Worm (Caenorhabditis elegans): ENCODE measurements around the gene orc-5.
A peak's percentile ranks its signal among the peaks of the same experiment; 100 is the strongest.

The orc-5 gene

DNA sequence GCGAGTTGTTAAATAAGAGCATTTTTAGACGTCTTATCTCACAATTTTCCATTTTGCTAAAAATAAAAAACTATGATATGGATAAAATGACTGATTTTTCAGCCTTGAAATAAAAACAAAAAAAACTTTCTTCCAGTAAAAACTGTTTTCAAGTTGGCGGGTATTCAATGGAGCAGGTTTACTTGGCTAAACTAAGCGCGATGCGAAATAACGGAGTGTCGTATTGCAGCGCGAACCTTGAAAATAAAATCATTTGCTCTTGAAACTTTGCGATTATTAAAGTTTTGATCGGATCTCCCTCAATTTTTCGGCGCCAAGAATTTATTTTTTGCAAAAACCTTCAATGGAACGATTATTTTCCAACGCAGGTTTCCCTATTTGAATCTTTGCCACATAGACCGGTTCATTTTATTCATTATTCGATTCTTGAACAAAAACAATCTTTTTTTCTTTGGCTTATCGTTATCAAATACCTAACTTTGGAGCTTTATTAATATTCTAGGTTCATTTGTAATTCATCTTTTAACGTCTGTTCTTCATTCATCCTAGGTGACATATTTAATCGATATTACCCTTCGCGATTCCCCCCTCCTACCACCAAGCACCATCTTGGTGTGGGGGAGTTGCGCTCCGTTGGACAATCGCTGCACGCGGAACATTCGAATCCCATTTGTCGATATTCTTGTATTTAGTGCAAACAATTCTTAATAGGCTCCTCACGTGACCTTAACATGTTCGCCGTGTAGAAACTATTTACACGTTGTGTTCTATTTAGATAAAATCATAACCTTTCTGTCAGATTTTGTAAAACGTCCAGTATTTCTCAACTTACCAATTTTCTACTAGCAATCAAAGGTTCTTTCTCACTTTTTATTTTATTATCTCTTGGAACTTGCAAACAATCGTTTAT, at the start of gene orc-5, which contains the start of gene cyb-1:
Gene orc-5, minus strand, starts transcription at position 62 of the 910 bp plus-strand sequence.
Gene cyb-1, plus strand, starts transcription at position 690 of the 910 bp plus-strand sequence.
- TF ChIP-seq mdl-1 (tag; optimal IDR thresholded peaks at IDR 0.05) (no peak), ceh-82 (tag; optimal IDR thresholded peaks at IDR 0.05) (no peak), eor-1 (tag; optimal IDR thresholded peaks at IDR 0.05) (no peak), R02D3.7 (tag; optimal IDR thresholded peaks at IDR 0.05) (peak; percentile 20), nhr-43 (tag; optimal IDR thresholded peaks at IDR 0.05; ENCODE audit: poor library complexity, severe bottlenecking) (peak; percentile 42), fkh-2 (tag; optimal IDR thresholded peaks at IDR 0.05) (no peak), nhr-28 (tag; optimal IDR thresholded peaks at IDR 0.05) (no peak), nfya-1 (tag; optimal IDR thresholded peaks at IDR 0.05; ENCODE audit: insufficient read depth) (peak; percentile 87), nhr-11 (tag; optimal IDR thresholded peaks at IDR 0.05) (no peak), unc-39 (tag; optimal IDR thresholded peaks at IDR 0.05) (no peak), ceh-9 (tag; optimal IDR thresholded peaks at IDR 0.05) (no peak), ZK546.5 (tag; optimal IDR thresholded peaks at IDR 0.05) (no peak), lin-15B (tag; optimal IDR thresholded peaks at IDR 0.05) (peak; percentile 96), zag-1 (tag; optimal IDR thresholded peaks at IDR 0.05) (no peak), nhr-23 (tag; optimal IDR thresholded peaks at IDR 0.05) (peak; percentile 85), ceh-28 (tag; optimal IDR thresholded peaks at IDR 0.05) (no peak), elt-3 (tag; optimal IDR thresholded peaks at IDR 0.05) (no peak), pha-4 (tag; optimal IDR thresholded peaks at IDR 0.05) (peak; percentile 90), snpc-4 (tag; optimal IDR thresholded peaks at IDR 0.05) (peak; percentile 16), ama-1 (optimal IDR thresholded peaks at IDR 0.05) (no peak), elt-1 (tag; optimal IDR thresholded peaks at IDR 0.05) (no peak), elt-2 (tag; optimal IDR thresholded peaks at IDR 0.05) (peak; percentile 11), fkh-10 (GFP tag; optimal IDR thresholded peaks at IDR 0.05) (no peak), hmg-11 (tag; optimal IDR thresholded peaks at IDR 0.05) (peak; percentile 46), nhr-237 (tag; optimal IDR thresholded peaks at IDR 0.05) (no peak), nhr-12 (tag; optimal IDR thresholded peaks at IDR 0.05) (no peak), nhr-77 (tag; optimal IDR thresholded peaks at IDR 0.05) (no peak), tbx-2 (tag; optimal IDR thresholded peaks at IDR 0.05) (no peak), mml-1 (tag; optimal IDR thresholded peaks at IDR 0.05) (no peak), egl-5 (tag; optimal IDR thresholded peaks at IDR 0.05) (no peak), nhr-67 (tag; optimal IDR thresholded peaks at IDR 0.05) (no peak), ztf-11 (tag; optimal IDR thresholded peaks at IDR 0.05) (no peak), nhr-25 (tag; optimal IDR thresholded peaks at IDR 0.05) (peak; percentile 69), daf-12 (tag; optimal IDR thresholded peaks at IDR 0.05) (no peak), fos-1 (tag; optimal IDR thresholded peaks at IDR 0.05) (no peak), sea-2 (GFP tag; optimal IDR thresholded peaks at IDR 0.05) (no peak), nhr-76 (tag; optimal IDR thresholded peaks at IDR 0.05) (no peak), unc-62 (GFP tag; optimal IDR thresholded peaks at IDR 0.05) (no peak), egl-27 (tag; optimal IDR thresholded peaks at IDR 0.05) (no peak), skn-1 (tag; optimal IDR thresholded peaks at IDR 0.05) (peak; percentile 63), jun-1 (tag; optimal IDR thresholded peaks at IDR 0.05) (no peak), aly-2 (tag; optimal IDR thresholded peaks at IDR 0.05) (no peak), lsy-12 (tag; optimal IDR thresholded peaks at IDR 0.05) (no peak), ceh-16 (tag; optimal IDR thresholded peaks at IDR 0.05) (no peak), ztf-4 (tag; optimal IDR thresholded peaks at IDR 0.05) (no peak), pqm-1 (tag; optimal IDR thresholded peaks at IDR 0.05) (peak; percentile 2), lin-39 (tag; optimal IDR thresholded peaks at IDR 0.05) (peak; percentile 73)
